Worm (Caenorhabditis elegans) whole organism, young adult: Measurements from ENCODE around the gene Y50D4B.1.

Source experiments
- F33H1.4 ChIP-seq: fragments of 200-800 bp; sonication (Bioruptor generic); IDR thresholded peaks from 2 replicates; pipeline ENCODE4 v1.3.6; 2022; ENCODE audit warnings: missing genetic modification reagents, missing genetic modification characterization, missing compliant biosample characterization
- F39B2.1 ChIP-seq: fragments of 200-800 bp; sonication (Bioruptor generic); IDR thresholded peaks from 2 replicates; pipeline ENCODE4 v1.3.6; 2022; ENCODE audit warnings: missing genetic modification reagents, missing genetic modification characterization, missing compliant biosample characterization
- F52B5.7 ChIP-seq: sonication (generic microtip); optimal IDR thresholded peaks from 2 replicates; lab custom pipeline; 2016; ENCODE audit warnings: mild to moderate bottlenecking, missing genetic modification characterization, missing compliant biosample characterization
- F55B11.4 ChIP-seq: sonication (generic microtip); optimal IDR thresholded peaks from 2 replicates; lab custom pipeline; 2016; ENCODE audit warnings: missing compliant biosample characterization, missing genetic modification characterization, borderline replicate concordance; ENCODE audit not compliant: insufficient read depth
- K12H6.12 ChIP-seq: fragments of 200-800 bp; sonication (Bioruptor generic); optimal IDR thresholded peaks from 2 replicates; lab custom pipeline; 2018; ENCODE audit warnings: mild to moderate bottlenecking, missing genetic modification characterization, missing compliant biosample characterization
- T26A5.8 ChIP-seq: sonication (generic microtip); optimal IDR thresholded peaks from 2 replicates; lab custom pipeline; 2016; ENCODE audit warnings: missing genetic modification characterization, missing compliant biosample characterization
- Y53G8AR.9 ChIP-seq: fragments of 200-800 bp; sonication (Bioruptor generic); conservative IDR thresholded peaks from 2 replicates; pipeline ENCODE4 v1.3.6; 2022; ENCODE audit warnings: missing genetic modification reagents, missing genetic modification characterization, missing compliant biosample characterization
- Y56A3A.18 ChIP-seq: fragments of 200-800 bp; sonication (Bioruptor generic); IDR thresholded peaks from 2 replicates; pipeline ENCODE4 v1.3.6; 2022; ENCODE audit warnings: missing genetic modification reagents, missing genetic modification characterization, missing compliant biosample characterization
- Y95B8A.8 ChIP-seq: fragments of 200-800 bp; sonication (Bioruptor generic); IDR thresholded peaks from 2 replicates; pipeline ENCODE4 v1.3.6; 2022; ENCODE audit warnings: missing genetic modification reagents, missing genetic modification characterization, missing compliant biosample characterization
- aptf-2 ChIP-seq: fragments of 200-800 bp; sonication (Bioruptor generic); conservative IDR thresholded peaks from 2 replicates; pipeline ENCODE4 v1.3.6; 2022; ENCODE audit warnings: missing genetic modification reagents, missing genetic modification characterization, missing compliant biosample characterization
- aptf-3 ChIP-seq: fragments of 200-800 bp; sonication (Bioruptor generic); IDR thresholded peaks from 2 replicates; pipeline ENCODE4 v1.3.6; 2022; ENCODE audit warnings: missing genetic modification characterization, missing compliant biosample characterization
- atf-7 ChIP-seq: sonication (generic microtip); optimal IDR thresholded peaks from 2 replicates; lab custom pipeline; 2017; ENCODE audit warnings: mild to moderate bottlenecking, missing genetic modification characterization, missing compliant biosample characterization
- athp-1 ChIP-seq: sonication (generic microtip); optimal IDR thresholded peaks from 2 replicates; lab custom pipeline; 2017; ENCODE audit warnings: mild to moderate bottlenecking, missing genetic modification characterization, missing compliant biosample characterization
- attf-5 ChIP-seq: fragments of 200-800 bp; sonication (Bioruptor generic); optimal IDR thresholded peaks from 2 replicates; lab custom pipeline; 2018; ENCODE audit warnings: mild to moderate bottlenecking, missing genetic modification characterization, missing compliant biosample characterization
- attf-6 ChIP-seq: fragments of 200-800 bp; sonication (Bioruptor generic); IDR thresholded peaks from 2 replicates; pipeline ENCODE4 v1.3.6; 2022; ENCODE audit warnings: missing genetic modification reagents, missing genetic modification characterization, missing compliant biosample characterization
- bed-1 ChIP-seq: fragments of 200-800 bp; sonication (Bioruptor generic); IDR thresholded peaks from 2 replicates; pipeline ENCODE4 v1.3.6; 2022; ENCODE audit warnings: missing genetic modification reagents, missing genetic modification characterization, missing compliant biosample characterization
- ceh-100 ChIP-seq: fragments of 200-800 bp; sonication (Bioruptor generic); IDR thresholded peaks from 2 replicates; pipeline ENCODE4 v1.3.6; 2022; ENCODE audit warnings: missing genetic modification reagents, missing genetic modification characterization, missing compliant biosample characterization
- ceh-58 ChIP-seq: fragments of 200-800 bp; sonication (Bioruptor generic); IDR thresholded peaks from 2 replicates; pipeline ENCODE4 v1.3.6; 2022; ENCODE audit warnings: missing genetic modification characterization, missing compliant biosample characterization
- ceh-79 ChIP-seq: sonication (generic microtip); optimal IDR thresholded peaks from 2 replicates; lab custom pipeline; 2017; ENCODE audit warnings: mild to moderate bottlenecking, missing genetic modification characterization, missing compliant biosample characterization
- ceh-91 ChIP-seq: fragments of 200-800 bp; sonication (Bioruptor generic); IDR thresholded peaks from 2 replicates; pipeline ENCODE4 v1.3.6; 2022; ENCODE audit warnings: missing genetic modification reagents, missing genetic modification characterization, missing compliant biosample characterization
- dox-1 ChIP-seq: fragments of 200-800 bp; sonication (Bioruptor generic); IDR thresholded peaks from 2 replicates; pipeline ENCODE4 v1.3.6; 2022; ENCODE audit warnings: missing genetic modification reagents, missing genetic modification characterization, missing compliant biosample characterization
- efl-1 ChIP-seq: fragments of 150-350 bp; optimal IDR thresholded peaks from 2 replicates; lab custom pipeline; 2014; ENCODE audit warnings: missing biosample characterization, missing genetic modification reagents, missing genetic modification characterization
- egl-18 ChIP-seq: fragments of 200-800 bp; sonication (Bioruptor generic); IDR thresholded peaks from 2 replicates; pipeline ENCODE4 v1.3.6; 2022; ENCODE audit warnings: missing genetic modification reagents, missing genetic modification characterization, missing compliant biosample characterization
- egl-44 ChIP-seq: fragments of 200-800 bp; sonication (Bioruptor generic); IDR thresholded peaks from 2 replicates; pipeline ENCODE4 v1.3.6; 2022; ENCODE audit warnings: missing genetic modification reagents, missing genetic modification characterization, missing compliant biosample characterization
- egrh-3 ChIP-seq: fragments of 200-800 bp; sonication (Bioruptor generic); IDR thresholded peaks from 2 replicates; pipeline ENCODE4 v1.3.6; 2022; ENCODE audit warnings: missing genetic modification reagents, missing genetic modification characterization, missing compliant biosample characterization
- gei-17 ChIP-seq: fragments of 200-800 bp; sonication (Bioruptor generic); optimal IDR thresholded peaks from 2 replicates; lab custom pipeline; 2018; ENCODE audit warnings: mild to moderate bottlenecking, missing genetic modification characterization, missing compliant biosample characterization
- him-1 ChIP-seq: sonication (generic microtip); optimal IDR thresholded peaks from 2 replicates; lab custom pipeline; 2016; ENCODE audit warnings: missing genotype, missing genetic modification reagents, missing genetic modification characterization, missing compliant biosample characterization
- hsf-1 ChIP-seq: fragments of 200-800 bp; sonication (Bioruptor generic); IDR thresholded peaks from 2 replicates; pipeline ENCODE4 v1.3.6; 2022; ENCODE audit warnings: missing genetic modification reagents, missing genetic modification characterization, missing compliant biosample characterization
- let-526 ChIP-seq: fragments of 200-800 bp; sonication (Bioruptor generic); IDR thresholded peaks from 2 replicates; pipeline ENCODE4 v1.3.6; 2022; ENCODE audit warnings: missing genetic modification reagents, missing genetic modification characterization, missing compliant biosample characterization
- let-607 ChIP-seq, 2 experiments: fragments of 200-800 bp in 1 of 2; sonication (Bioruptor generic) in 1 of 2; sonication (generic microtip) in 1 of 2; optimal IDR thresholded peaks; 2 replicates each; lab custom pipeline; 2016 to 2018; ENCODE audit warnings: mild to moderate bottlenecking in 2 of 2, missing compliant biosample characterization in 2 of 2, missing genetic modification characterization in 2 of 2, moderate library complexity in 2 of 2, missing genotype in 1 of 2
- lin-26 ChIP-seq: fragments of 200-800 bp; sonication (Bioruptor generic); IDR thresholded peaks from 2 replicates; pipeline ENCODE4 v1.3.6; 2022; ENCODE audit warnings: missing genetic modification reagents, missing genetic modification characterization, missing compliant biosample characterization
- lin-35 ChIP-seq, 3 experiments: fragments of 150-350 bp in 2 of 3; sonication (generic microtip) in 1 of 3; optimal IDR thresholded peaks; 2 replicates each; lab custom pipeline; 2014 to 2018; ENCODE audit warnings: missing biosample characterization in 3 of 3, missing genetic modification characterization in 3 of 3, missing genetic modification reagents in 3 of 3
- lin-40 ChIP-seq: sonication (generic microtip); optimal IDR thresholded peaks from 2 replicates; lab custom pipeline; 2016; ENCODE audit warnings: missing genetic modification characterization, mild to moderate bottlenecking, missing compliant biosample characterization, missing genotype, missing genetic modification reagents
- madf-3 ChIP-seq: fragments of 200-800 bp; sonication (Bioruptor generic); IDR thresholded peaks from 2 replicates; pipeline ENCODE4 v1.3.6; 2022; ENCODE audit warnings: missing genetic modification reagents, missing genetic modification characterization, missing compliant biosample characterization
- madf-6 ChIP-seq: fragments of 200-800 bp; sonication (Bioruptor generic); IDR thresholded peaks from 2 replicates; pipeline ENCODE4 v1.3.6; 2022; ENCODE audit warnings: missing genetic modification reagents, missing genetic modification characterization, missing compliant biosample characterization
- mcd-1 ChIP-seq: fragments of 200-800 bp; sonication (Bioruptor generic); IDR thresholded peaks from 2 replicates; pipeline ENCODE4 v1.3.6; 2022; ENCODE audit warnings: missing genetic modification reagents, missing genetic modification characterization, missing compliant biosample characterization
- mel-28 ChIP-seq: sonication (generic microtip); optimal IDR thresholded peaks from 2 replicates; lab custom pipeline; 2016; ENCODE audit warnings: borderline replicate concordance, mild to moderate bottlenecking, missing genetic modification characterization, missing compliant biosample characterization
- nfya-1 ChIP-seq: sonication (generic microtip); optimal IDR thresholded peaks from 2 replicates; lab custom pipeline; 2017; ENCODE audit warnings: antibody characterized with exemption, missing compliant biosample characterization, missing genetic modification characterization, borderline replicate concordance; ENCODE audit not compliant: insufficient read depth
- pbrm-1 ChIP-seq: fragments of 200-800 bp; sonication (Bioruptor generic); IDR thresholded peaks from 2 replicates; pipeline ENCODE4 v1.3.6; 2022; ENCODE audit warnings: missing genetic modification reagents, missing genetic modification characterization, missing compliant biosample characterization
- pha-4 ChIP-seq: fragments of 150-350 bp; sonication (generic microtip); optimal IDR thresholded peaks from 2 replicates; lab custom pipeline; 2014; ENCODE audit warnings: missing biosample characterization, missing genetic modification reagents, missing genetic modification characterization
- repo-1 ChIP-seq: sonication (generic microtip); optimal IDR thresholded peaks from 2 replicates; lab custom pipeline; 2017; ENCODE audit warnings: mild to moderate bottlenecking, missing genetic modification characterization, missing compliant biosample characterization
- sea-2 ChIP-seq: fragments of 200-800 bp; sonication (Bioruptor generic); IDR thresholded peaks from 2 replicates; pipeline ENCODE4 v1.3.6; 2022; ENCODE audit warnings: missing genetic modification characterization, missing compliant biosample characterization
- snpc-1.3 ChIP-seq: sonication (generic microtip); optimal IDR thresholded peaks from 2 replicates; lab custom pipeline; 2017; ENCODE audit warnings: missing genetic modification characterization, mild to moderate bottlenecking, missing compliant biosample characterization, antibody characterized with exemption, moderate library complexity, missing genotype, missing genetic modification reagents; ENCODE audit not compliant: insufficient read depth
- snpc-3.4 ChIP-seq: sonication (generic microtip); optimal IDR thresholded peaks from 2 replicates; lab custom pipeline; 2017; ENCODE audit warnings: missing genetic modification characterization, mild to moderate bottlenecking, missing compliant biosample characterization, antibody characterized with exemption, moderate library complexity, missing genotype, missing genetic modification reagents
- somi-1 ChIP-seq: fragments of 200-800 bp; sonication (Bioruptor generic); optimal IDR thresholded peaks from 2 replicates; lab custom pipeline; 2018; ENCODE audit warnings: mild to moderate bottlenecking, missing genetic modification characterization, missing compliant biosample characterization
- tbp1 ChIP-seq: fragments of 200-800 bp; sonication (Bioruptor generic); optimal IDR thresholded peaks from 2 replicates; lab custom pipeline; 2018; ENCODE audit warnings: mild to moderate bottlenecking, missing genetic modification characterization, missing compliant biosample characterization
- tbx-9 ChIP-seq: sonication (generic microtip); optimal IDR thresholded peaks from 2 replicates; lab custom pipeline; 2016; ENCODE audit warnings: borderline replicate concordance, missing genetic modification characterization, inconsistent platforms, missing compliant biosample characterization
- unc-62 ChIP-seq: fragments of 150-350 bp; optimal IDR thresholded peaks from 2 replicates; lab custom pipeline; 2014; ENCODE audit warnings: missing biosample characterization, missing genetic modification reagents, missing genetic modification characterization

The Y50D4B.1 gene

ce11 chrV:1157443-1157842 lies 44.7 kb downstream of the Y50D4B.1 start:
- TF ChIP-seq athp-1 (tag; lab: Kevin White, UChicago) (peak; percentile 28), pbrm-1 (no peak), F55B11.4 (tag; lab: Kevin White, UChicago) (no peak), tbx-9 (no peak), aptf-3 (no peak), Y56A3A.18 (GFP tag; lab: Robert Waterston, UW) (no peak), Y95B8A.8 (no peak), egl-44 (GFP tag; lab: Robert Waterston, UW) (no peak), repo-1 (peak; percentile 43), snpc-3.4 (peak; percentile 7), somi-1 (no peak), tbp1 (GFP tag; lab: Kevin White, UChicago) (no peak), pha-4 (tag; lab: Kevin White, UChicago) (no peak), T26A5.8 (tag; lab: Kevin White, UChicago) (no peak), lin-40 (tag; lab: Kevin White, UChicago) (no peak), madf-3 (GFP tag; lab: Robert Waterston, UW) (0 out of 2 replicates have a peak, but pooled peaks have one; percentile 26), atf-7 (tag; lab: Kevin White, UChicago) (peak; percentile 34), F52B5.7 (tag; lab: Kevin White, UChicago) (no peak), attf-6 (GFP tag; lab: Robert Waterston, UW) (peak; percentile 20; the same call in 1 of the 2 replicates), nfya-1 (tag; lab: Kevin White, UChicago) (no peak), lin-35 (GFP tag; optimal IDR thresholded peaks at IDR 0.05; lab: Kevin White, UChicago) (no peak), ceh-100 (0 out of 2 replicates have a peak, but pooled peaks have one; percentile 11), unc-62 (GFP tag; lab: Kevin White, UChicago) (no peak), mcd-1 (GFP tag; lab: Robert Waterston, UW) (0 out of 2 replicates have a peak, but pooled peaks have one; percentile 15), gei-17 (GFP tag; lab: Kevin White, UChicago) (no peak), lin-26 (GFP tag; lab: Robert Waterston, UW) (peak; percentile 26; the same call in 1 of the 2 replicates), mel-28 (no peak), Y53G8AR.9 (GFP tag; lab: Robert Waterston, UW) (peak; percentile 43; the same call in 1 of the 2 replicates), madf-6 (no peak), egl-18 (GFP tag; lab: Robert Waterston, UW) (no peak), hsf-1 (GFP tag; lab: Robert Waterston, UW) (no peak; the same call in 1 of the 2 replicates), efl-1 (GFP tag; lab: Kevin White, UChicago) (no peak), bed-1 (GFP tag; lab: Robert Waterston, UW) (no peak), let-526 (GFP tag; lab: Robert Waterston, UW) (no peak), him-1 (no peak), snpc-1.3 (no peak), egrh-3 (0 out of 2 replicates have a peak, but pooled peaks have one; percentile 9), ceh-58 (no peak), F39B2.1 (0 out of 2 replicates have a peak, but pooled peaks have one; percentile 20), let-607 (tag; optimal IDR thresholded peaks at IDR 0.05; lab: Kevin White, UChicago) (no peak), sea-2 (GFP tag; lab: Robert Waterston, UW) (no peak), dox-1 (GFP tag; lab: Robert Waterston, UW) (no peak), K12H6.12 (tag; lab: Kevin White, UChicago) (no peak), aptf-2 (GFP tag; lab: Robert Waterston, UW) (no peak), attf-5 (GFP tag; lab: Kevin White, UChicago) (peak; percentile 6), ceh-79 (tag; lab: Kevin White, UChicago) (no peak), F33H1.4 (GFP tag; lab: Robert Waterston, UW) (no peak), ceh-91 (no peak)
